Worm (Caenorhabditis elegans) whole organism, L2 larva: ENCODE results near the gene EGAP4.1.
A peak's percentile ranks its signal among the peaks of the same experiment; 100 is the strongest.

Experiments used
- alr-1 ChIP-seq: fragments of 150-350 bp; optimal IDR thresholded peaks from 2 replicates; lab custom pipeline; 2014; ENCODE audit warnings: missing biosample characterization, missing genetic modification characterization
- ama-1 ChIP-seq: fragments of 150-350 bp; optimal IDR thresholded peaks from 2 replicates; lab custom pipeline; 2018; ENCODE audit warnings: inconsistent platforms
- blmp-1 ChIP-seq: sonication (generic microtip); optimal IDR thresholded peaks from 2 replicates; lab custom pipeline; 2017; ENCODE audit warnings: missing genetic modification characterization, mild to moderate bottlenecking, missing compliant biosample characterization, antibody characterized with exemption, moderate library complexity; ENCODE audit not compliant: insufficient read depth
- ceh-82 ChIP-seq: fragments of 150-350 bp; optimal IDR thresholded peaks from 2 replicates; lab custom pipeline; 2014; ENCODE audit warnings: missing biosample characterization, missing genetic modification characterization
- dmd-4 ChIP-seq: sonication (generic microtip); optimal IDR thresholded peaks from 2 replicates; lab custom pipeline; 2017; ENCODE audit warnings: missing biosample characterization, missing genetic modification characterization
- egl-27 ChIP-seq: sonication (generic microtip); optimal IDR thresholded peaks from 3 replicates; lab custom pipeline; 2017; ENCODE audit warnings: missing biosample characterization, missing genetic modification reagents, missing genetic modification characterization
- elt-1 ChIP-seq: fragments of 150-350 bp; optimal IDR thresholded peaks from 2 replicates; lab custom pipeline; 2014; ENCODE audit warnings: missing biosample characterization, missing genetic modification characterization
- elt-3 ChIP-seq: sonication (generic microtip); optimal IDR thresholded peaks from 2 replicates; lab custom pipeline; 2017; ENCODE audit warnings: missing biosample characterization, missing genetic modification characterization
- fos-1 ChIP-seq: fragments of 150-350 bp; optimal IDR thresholded peaks from 2 replicates; lab custom pipeline; 2014; ENCODE audit warnings: missing biosample characterization, missing genetic modification characterization
- lin-11 ChIP-seq: fragments of 150-350 bp; sonication (generic microtip); optimal IDR thresholded peaks from 2 replicates; lab custom pipeline; 2014; ENCODE audit warnings: missing biosample characterization, missing genetic modification characterization, inconsistent platforms, mixed read lengths
- lsy-2 ChIP-seq, 2 experiments: fragments of 150-350 bp in 1 of 2; sonication (generic microtip) in 1 of 2; optimal IDR thresholded peaks; 2 replicates each; lab custom pipeline; 2014 to 2017; ENCODE audit warnings: missing biosample characterization in 2 of 2, missing genetic modification characterization in 2 of 2
- mbf-1 ChIP-seq: sonication (generic microtip); optimal IDR thresholded peaks from 2 replicates; lab custom pipeline; 2017; ENCODE audit warnings: missing biosample characterization, missing genetic modification characterization
- mdl-1 ChIP-seq, 2 experiments: fragments of 150-350 bp in 1 of 2; sonication (generic microtip) in 1 of 2; optimal IDR thresholded peaks; 2 replicates each; lab custom pipeline; 2017; ENCODE audit warnings: missing biosample characterization in 2 of 2, missing genetic modification characterization in 2 of 2
- nhr-10 ChIP-seq: sonication (generic microtip); optimal IDR thresholded peaks from 2 replicates; lab custom pipeline; 2017; ENCODE audit warnings: missing biosample characterization, missing genetic modification characterization
- nhr-11 ChIP-seq: fragments of 150-350 bp; optimal IDR thresholded peaks from 2 replicates; lab custom pipeline; 2014; ENCODE audit warnings: missing biosample characterization, missing genetic modification characterization
- nhr-129 ChIP-seq: fragments of 150-350 bp; optimal IDR thresholded peaks from 2 replicates; lab custom pipeline; 2014; ENCODE audit warnings: missing biosample characterization, missing genetic modification characterization
- nhr-21 ChIP-seq: fragments of 150-350 bp; optimal IDR thresholded peaks from 2 replicates; lab custom pipeline; 2014; ENCODE audit warnings: missing biosample characterization, missing genetic modification characterization
- nhr-23 ChIP-seq: fragments of 150-350 bp; optimal IDR thresholded peaks from 2 replicates; lab custom pipeline; 2014; ENCODE audit warnings: missing biosample characterization, missing genetic modification reagents, missing genetic modification characterization
- nhr-237 ChIP-seq: fragments of 150-350 bp; optimal IDR thresholded peaks from 2 replicates; lab custom pipeline; 2014; ENCODE audit warnings: missing biosample characterization, missing genetic modification characterization
- nhr-25 ChIP-seq: fragments of 150-350 bp; sonication (generic microtip); optimal IDR thresholded peaks from 3 replicates; lab custom pipeline; 2014; ENCODE audit warnings: missing biosample characterization, missing genetic modification characterization
- nhr-77 ChIP-seq: fragments of 150-350 bp; optimal IDR thresholded peaks from 2 replicates; lab custom pipeline; 2014; ENCODE audit warnings: missing biosample characterization, missing genetic modification characterization
- peb-1 ChIP-seq: fragments of 150-350 bp; optimal IDR thresholded peaks from 2 replicates; lab custom pipeline; 2014; ENCODE audit warnings: missing biosample characterization, missing genetic modification characterization
- sem-4 ChIP-seq: fragments of 150-350 bp; optimal IDR thresholded peaks from 2 replicates; lab custom pipeline; 2014; ENCODE audit warnings: missing biosample characterization, missing genetic modification reagents, missing genetic modification characterization
- skn-1 ChIP-seq: sonication (generic microtip); optimal IDR thresholded peaks from 2 replicates; lab custom pipeline; 2017; ENCODE audit warnings: missing biosample characterization, missing genetic modification characterization
- sma-9 ChIP-seq, 2 experiments: fragments of 150-350 bp in 1 of 2; sonication (generic microtip) in 1 of 2; optimal IDR thresholded peaks; 2 replicates each; lab custom pipeline; 2014 to 2016; ENCODE audit warnings: missing genetic modification characterization in 2 of 2, mild to moderate bottlenecking in 1 of 2, missing biosample characterization in 1 of 2, missing compliant biosample characterization in 1 of 2, missing genetic modification reagents in 1 of 2, moderate library complexity in 1 of 2
- snpc-4 ChIP-seq: fragments of 150-350 bp; optimal IDR thresholded peaks from 2 replicates; lab custom pipeline; 2014; ENCODE audit warnings: missing biosample characterization, missing genetic modification characterization
- unc-39 ChIP-seq: fragments of 150-350 bp; optimal IDR thresholded peaks from 2 replicates; lab custom pipeline; 2014; ENCODE audit warnings: missing biosample characterization, missing genetic modification characterization
- unc-55 ChIP-seq: fragments of 150-350 bp; sonication (generic microtip); optimal IDR thresholded peaks from 3 replicates; lab custom pipeline; 2014; ENCODE audit warnings: missing biosample characterization, missing genetic modification reagents, missing genetic modification characterization
- unc-62 ChIP-seq: fragments of 150-350 bp; optimal IDR thresholded peaks from 2 replicates; lab custom pipeline; 2014; ENCODE audit warnings: missing biosample characterization, missing genetic modification reagents, missing genetic modification characterization
- ztf-1 ChIP-seq: fragments of 200-800 bp; sonication (Bioruptor generic); conservative IDR thresholded peaks from 2 replicates; pipeline ENCODE4 v1.3.6; 2022; ENCODE audit warnings: missing genetic modification characterization, missing compliant biosample characterization
- ztf-4 ChIP-seq: fragments of 150-350 bp; optimal IDR thresholded peaks from 2 replicates; lab custom pipeline; 2014; ENCODE audit warnings: missing biosample characterization, missing genetic modification characterization

Gene EGAP4.1

DNA sequence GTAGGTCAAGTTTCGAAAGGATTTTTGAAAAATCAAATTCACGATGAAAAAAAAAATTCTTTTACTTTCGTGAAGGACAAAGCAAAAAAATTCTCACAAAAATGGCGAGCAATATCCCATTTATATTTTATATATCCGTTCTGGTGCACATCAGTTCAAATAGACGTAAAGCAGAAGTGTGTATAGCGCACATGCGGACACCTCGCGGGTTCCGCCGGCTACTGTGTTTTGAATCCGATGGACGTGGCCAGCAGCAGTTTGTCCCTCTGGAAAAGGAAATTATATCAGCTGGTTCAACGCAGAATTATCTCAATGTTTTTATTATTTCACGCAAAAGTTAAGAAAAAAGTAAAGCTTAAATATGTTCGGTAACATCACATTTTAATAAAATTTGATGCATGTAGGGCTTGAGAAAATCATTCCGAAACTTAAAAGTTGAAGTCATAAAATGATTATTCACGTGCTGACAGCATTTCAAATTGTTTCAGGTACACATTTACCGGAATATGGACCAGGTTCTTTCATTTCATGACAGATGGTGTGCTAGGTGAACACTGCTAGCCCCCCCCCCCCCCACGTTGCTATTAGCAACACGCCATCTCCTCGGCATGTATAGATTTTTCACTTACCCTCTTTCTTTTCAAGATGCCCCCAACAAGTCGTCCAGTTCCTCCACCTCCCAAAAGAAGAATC is 23.4 kb downstream of the EGAP4.1 start, which contains the start of gene jbts-14:
Gene jbts-14 (plus strand): TSS at position 643 of the 693 bp plus-strand sequence.
- TF ChIP-seq snpc-4 (tag; lab: Kevin White, UChicago) (peak; percentile 72), fos-1 (tag; lab: Kevin White, UChicago) (no peak), egl-27 (no peak), nhr-237 (no peak), unc-62 (GFP tag; lab: Kevin White, UChicago) (no peak), unc-39 (tag; lab: Kevin White, UChicago) (no peak), mdl-1 (tag; optimal IDR thresholded peaks at IDR 0.05; lab: Kevin White, UChicago) (no peak), elt-1 (no peak)

DNA sequence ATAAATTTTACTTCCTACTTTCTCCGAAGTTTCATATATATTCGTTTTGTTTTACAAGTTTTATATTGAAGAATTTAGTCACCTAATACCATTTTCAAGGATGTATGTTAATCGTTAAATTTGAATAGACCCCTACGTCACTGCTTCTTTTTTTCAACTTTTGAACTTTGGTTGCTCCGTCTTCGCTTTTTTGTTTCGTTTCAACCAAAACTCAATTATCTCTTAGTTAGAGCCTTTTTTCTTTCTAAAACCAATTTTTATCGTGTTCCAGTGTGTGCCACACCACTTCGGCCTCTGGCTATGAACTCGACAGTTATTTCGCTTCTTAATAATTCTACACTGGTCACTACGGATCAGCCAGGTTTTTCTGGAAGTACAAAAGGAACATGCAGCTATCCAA is 29.7 kb downstream of the EGAP4.1 start, which contains the start of gene frpr-8:
Gene frpr-8 (plus strand): TSS at position 301 of the 400 bp plus-strand sequence.
- TF ChIP-seq elt-1 (no peak), snpc-4 (tag; lab: Kevin White, UChicago) (no peak), nhr-21 (tag; lab: Kevin White, UChicago) (no peak), ztf-1 (no peak), dmd-4 (tag; lab: Kevin White, UChicago) (no peak)

- TF ChIP-seq nhr-23 (tag; lab: Kevin White, UChicago) = no peak
- no peak for TF ChIP-seq unc-39 (tag; lab: Kevin White, UChicago)
- TF ChIP-seq mbf-1 (tag; lab: Kevin White, UChicago) = no peak
- TF ChIP-seq sma-9 (GFP tag; optimal IDR thresholded peaks at IDR 0.05; lab: Kevin White, UChicago) = no peak
- TF ChIP-seq sma-9 (tag; optimal IDR thresholded peaks at IDR 0.05; lab: Kevin White, UChicago) = no peak
- no peak for TF ChIP-seq alr-1 (tag; lab: Kevin White, UChicago)
- TF ChIP-seq nhr-10 = no peak
- TF ChIP-seq mdl-1 (tag; optimal IDR thresholded peaks at IDR 0.05; lab: Kevin White, UChicago) = no peak
- no peak for TF ChIP-seq lin-11 (tag; lab: Kevin White, UChicago)
- no peak for TF ChIP-seq blmp-1 (tag; lab: Kevin White, UChicago)
- no peak for TF ChIP-seq elt-3 (tag; lab: Kevin White, UChicago)
- TF ChIP-seq unc-55 (GFP tag; lab: Kevin White, UChicago) = no peak
- no peak for TF ChIP-seq sem-4 (tag; lab: Kevin White, UChicago)
- no peak for TF ChIP-seq nhr-129 (tag; lab: Kevin White, UChicago)
- TF ChIP-seq nhr-11 = no peak
- TF ChIP-seq peb-1 = no peak
- no peak for TF ChIP-seq dmd-4 (tag; lab: Kevin White, UChicago)
- TF ChIP-seq skn-1 (tag; lab: Kevin White, UChicago) = no peak
These were observed 45.6 kb downstream of the EGAP4.1 start, which contains the start of gene K09E2.1 for ce11 chrX:8681600-8681999. TSS of gene K09E2.1 (plus strand) at chrX:8681900.

ce11 chrX:8677873-8678272 is 49.3 kb downstream of the EGAP4.1 start:
- TF ChIP-seq blmp-1 (tag; lab: Kevin White, UChicago) (peak; percentile 15), ztf-4 (tag; lab: Kevin White, UChicago) (no peak), lsy-2 (tag; optimal IDR thresholded peaks at IDR 0.05; lab: Kevin White, UChicago) (no peak), nhr-77 (tag; lab: Kevin White, UChicago) (no peak), nhr-25 (tag; lab: Kevin White, UChicago) (no peak)

- TF ChIP-seq ama-1 (lab: Kevin White, UChicago) (no peak), ceh-82 (no peak), alr-1 (tag; lab: Kevin White, UChicago) (no peak)
These were observed 49.9 kb downstream of the EGAP4.1 start for ce11 chrX:8677320-8677719.
